Worm (Caenorhabditis elegans) whole organism, L1 larva: Measurements from ENCODE around the gene T08G5.3.

Source experiments
- C04F5.9 ChIP-seq: sonication (generic microtip); optimal IDR thresholded peaks from 2 replicates; lab custom pipeline; 2016; ENCODE audit warnings: missing genetic modification characterization, missing compliant biosample characterization
- C34B4.2 ChIP-seq: sonication (generic microtip); optimal IDR thresholded peaks from 2 replicates; lab custom pipeline; 2017; ENCODE audit warnings: mild to moderate bottlenecking, missing genetic modification characterization, missing compliant biosample characterization
- Y116A8C.19 ChIP-seq: sonication (generic microtip); optimal IDR thresholded peaks from 2 replicates; lab custom pipeline; 2016; ENCODE audit warnings: missing compliant biosample characterization, missing genetic modification characterization, borderline replicate concordance
- aha-1 ChIP-seq: fragments of 150-350 bp; optimal IDR thresholded peaks from 2 replicates; lab custom pipeline; 2014; ENCODE audit warnings: missing biosample characterization, missing genetic modification characterization
- aly-2 ChIP-seq: fragments of 150-350 bp; optimal IDR thresholded peaks from 2 replicates; lab custom pipeline; 2014; ENCODE audit warnings: missing biosample characterization, missing genetic modification characterization
- blmp-1 ChIP-seq: fragments of 150-350 bp; optimal IDR thresholded peaks from 2 replicates; lab custom pipeline; 2014; ENCODE audit warnings: missing biosample characterization, missing genetic modification characterization
- ceh-63 ChIP-seq: fragments of 200-800 bp; sonication (Bioruptor generic); optimal IDR thresholded peaks from 2 replicates; lab custom pipeline; 2018; ENCODE audit warnings: mild to moderate bottlenecking, missing genetic modification characterization, missing compliant biosample characterization
- ceh-82 ChIP-seq, 3 experiments: fragments of 150-350 bp in 1 of 3; sonication (generic microtip) in 2 of 3; optimal IDR thresholded peaks; 2 replicates each; lab custom pipeline; 2014 to 2017; ENCODE audit warnings: missing biosample characterization in 3 of 3, missing genetic modification characterization in 3 of 3
- ceh-90 ChIP-seq: sonication (generic microtip); optimal IDR thresholded peaks from 2 replicates; lab custom pipeline; 2016; ENCODE audit warnings: missing genetic modification characterization, missing compliant biosample characterization
- ces-1 ChIP-seq: fragments of 150-350 bp; optimal IDR thresholded peaks from 2 replicates; lab custom pipeline; 2014; ENCODE audit warnings: missing biosample characterization, missing genetic modification reagents, missing genetic modification characterization
- dsc-1 ChIP-seq: sonication (generic microtip); optimal IDR thresholded peaks from 2 replicates; lab custom pipeline; 2016; ENCODE audit warnings: mild to moderate bottlenecking, missing genetic modification characterization, missing compliant biosample characterization
- efl-1 ChIP-seq, 4 experiments: fragments of 150-350 bp; optimal IDR thresholded peaks in 3 of 4; peaks in 1 of 4; 1 replicate in 1 of 4; 2 replicates in 3 of 4; lab custom pipeline; 2014; ENCODE audit warnings: missing biosample characterization in 2 of 4, missing genetic modification characterization in 2 of 4, missing genetic modification reagents in 2 of 4
- egl-27 ChIP-seq, 2 experiments: fragments of 150-350 bp in 1 of 2; sonication (generic microtip); optimal IDR thresholded peaks; 3 replicates each; lab custom pipeline; 2017 to 2018; ENCODE audit warnings: missing biosample characterization in 2 of 2, missing genetic modification characterization in 2 of 2, missing genetic modification reagents in 2 of 2
- ets-5 ChIP-seq: fragments of 200-800 bp; sonication (Bioruptor generic); IDR thresholded peaks from 2 replicates; pipeline ENCODE4 v1.3.6; 2022; ENCODE audit warnings: missing genetic modification characterization, missing compliant biosample characterization
- fkh-10 ChIP-seq: sonication (generic microtip); optimal IDR thresholded peaks from 2 replicates; lab custom pipeline; 2017; ENCODE audit warnings: missing biosample characterization, missing genetic modification reagents, missing genetic modification characterization
- fkh-4 ChIP-seq: sonication (generic microtip); optimal IDR thresholded peaks from 2 replicates; lab custom pipeline; 2016; ENCODE audit warnings: missing compliant biosample characterization, missing genetic modification characterization, borderline replicate concordance
- fkh-8 ChIP-seq: sonication (generic microtip); optimal IDR thresholded peaks from 2 replicates; lab custom pipeline; 2016; ENCODE audit warnings: mild to moderate bottlenecking, missing genetic modification characterization, missing compliant biosample characterization
- grh-1 ChIP-seq: fragments of 200-800 bp; sonication (Bioruptor generic); IDR thresholded peaks from 2 replicates; pipeline ENCODE4 v1.3.6; 2022; ENCODE audit warnings: missing genetic modification reagents, missing genetic modification characterization, missing compliant biosample characterization
- hlh-4 ChIP-seq: sonication (generic microtip); optimal IDR thresholded peaks from 2 replicates; lab custom pipeline; 2016; ENCODE audit warnings: mild to moderate bottlenecking, missing genetic modification characterization, missing compliant biosample characterization
- hpl-2 ChIP-seq: fragments of 150-350 bp; optimal IDR thresholded peaks from 2 replicates; lab custom pipeline; 2014; ENCODE audit warnings: missing biosample characterization, missing genetic modification reagents, missing genetic modification characterization
- irx-1 ChIP-seq: sonication (generic microtip); optimal IDR thresholded peaks from 2 replicates; lab custom pipeline; 2016; ENCODE audit warnings: missing genetic modification characterization, missing compliant biosample characterization
- isw-1 ChIP-seq: fragments of 200-800 bp; sonication (Bioruptor generic); IDR thresholded peaks from 2 replicates; pipeline ENCODE4 v1.3.6; 2022; ENCODE audit warnings: missing genetic modification characterization, missing compliant biosample characterization
- jun-1 ChIP-seq: fragments of 150-350 bp; optimal IDR thresholded peaks from 2 replicates; lab custom pipeline; 2014; ENCODE audit warnings: missing biosample characterization, missing genetic modification reagents, missing genetic modification characterization
- lin-14 ChIP-seq: fragments of 200-800 bp; sonication (Bioruptor generic); optimal IDR thresholded peaks from 2 replicates; lab custom pipeline; 2018; ENCODE audit warnings: mild to moderate bottlenecking, missing genetic modification characterization, moderate library complexity, missing compliant biosample characterization
- lin-15B ChIP-seq: fragments of 150-350 bp; sonication (generic microtip); optimal IDR thresholded peaks from 3 replicates; lab custom pipeline; 2014; ENCODE audit warnings: missing biosample characterization, missing genetic modification characterization
- lin-35 ChIP-seq, 2 experiments: fragments of 150-350 bp; optimal IDR thresholded peaks; 2 replicates each; lab custom pipeline; 2014; ENCODE audit warnings: missing biosample characterization in 2 of 2, missing genetic modification characterization in 2 of 2, missing genetic modification reagents in 2 of 2
- lsy-2 ChIP-seq, 2 experiments: fragments of 150-350 bp; optimal IDR thresholded peaks; 2 replicates each; lab custom pipeline; 2014; ENCODE audit warnings: missing biosample characterization in 2 of 2, missing genetic modification characterization in 2 of 2
- mdl-1 ChIP-seq, 2 experiments: fragments of 150-350 bp; optimal IDR thresholded peaks; 2 replicates each; lab custom pipeline; 2014 to 2017; ENCODE audit warnings: missing biosample characterization in 2 of 2, missing genetic modification characterization in 2 of 2, inconsistent platforms in 1 of 2
- mef-2 ChIP-seq: fragments of 150-350 bp; optimal IDR thresholded peaks from 2 replicates; lab custom pipeline; 2014; ENCODE audit warnings: missing biosample characterization, missing genetic modification characterization
- mep-1 ChIP-seq: fragments of 150-350 bp; optimal IDR thresholded peaks from 2 replicates; lab custom pipeline; 2014; ENCODE audit warnings: missing biosample characterization, missing genetic modification characterization
- nhr-19 ChIP-seq: fragments of 200-800 bp; sonication (Bioruptor generic); conservative IDR thresholded peaks from 2 replicates; pipeline ENCODE4 v1.3.6; 2022; ENCODE audit warnings: missing genetic modification characterization, missing compliant biosample characterization
- nhr-20 ChIP-seq: sonication (generic microtip); optimal IDR thresholded peaks from 2 replicates; lab custom pipeline; 2016; ENCODE audit warnings: mild to moderate bottlenecking, missing genetic modification characterization, missing compliant biosample characterization
- nhr-28 ChIP-seq: fragments of 150-350 bp; optimal IDR thresholded peaks from 2 replicates; lab custom pipeline; 2014; ENCODE audit warnings: missing biosample characterization, missing genetic modification characterization
- nhr-47 ChIP-seq: sonication (generic microtip); optimal IDR thresholded peaks from 2 replicates; lab custom pipeline; 2016; ENCODE audit warnings: mild to moderate bottlenecking, missing genetic modification characterization, moderate library complexity, missing compliant biosample characterization
- nhr-71 ChIP-seq: sonication (generic microtip); optimal IDR thresholded peaks from 2 replicates; lab custom pipeline; 2016; ENCODE audit warnings: mild to moderate bottlenecking, missing genetic modification characterization, moderate library complexity, missing compliant biosample characterization
- nhr-77 ChIP-seq: fragments of 150-350 bp; optimal IDR thresholded peaks from 2 replicates; lab custom pipeline; 2014; ENCODE audit warnings: missing biosample characterization, missing genetic modification characterization
- nhr-85 ChIP-seq: sonication (generic microtip); peaks from one replicate; lab custom pipeline; 2016; ENCODE audit warnings: missing genetic modification characterization, inconsistent platforms, missing compliant biosample characterization
- rnt-1 ChIP-seq: sonication (generic microtip); optimal IDR thresholded peaks from 2 replicates; lab custom pipeline; 2016; ENCODE audit warnings: mild to moderate bottlenecking, missing genetic modification characterization, moderate library complexity, missing compliant biosample characterization
- snpc-4 ChIP-seq: fragments of 150-350 bp; optimal IDR thresholded peaks from 2 replicates; lab custom pipeline; 2014; ENCODE audit warnings: missing biosample characterization, missing genetic modification characterization
- snu-23 ChIP-seq: sonication (generic microtip); optimal IDR thresholded peaks from 2 replicates; lab custom pipeline; 2016; ENCODE audit warnings: missing genetic modification characterization, missing compliant biosample characterization
- sox-4 ChIP-seq: sonication (generic microtip); optimal IDR thresholded peaks from 2 replicates; lab custom pipeline; 2016; ENCODE audit warnings: missing genetic modification characterization, missing compliant biosample characterization
- sptf-1 ChIP-seq: fragments of 150-350 bp; optimal IDR thresholded peaks from 2 replicates; lab custom pipeline; 2014; ENCODE audit warnings: missing biosample characterization, missing genetic modification characterization
- sup-37 ChIP-seq: fragments of 200-800 bp; sonication (Bioruptor generic); optimal IDR thresholded peaks from 2 replicates; lab custom pipeline; 2018; ENCODE audit warnings: mild to moderate bottlenecking, missing genetic modification characterization, missing compliant biosample characterization
- swsn-7 ChIP-seq: sonication (generic microtip); optimal IDR thresholded peaks from 2 replicates; lab custom pipeline; 2016; ENCODE audit warnings: missing genetic modification characterization, missing compliant biosample characterization
- unc-130 ChIP-seq: fragments of 150-350 bp; optimal IDR thresholded peaks from 2 replicates; lab custom pipeline; 2017; ENCODE audit warnings: missing biosample characterization, missing genetic modification characterization, inconsistent platforms
- unc-98 ChIP-seq: fragments of 200-800 bp; sonication (Bioruptor generic); IDR thresholded peaks from 2 replicates; pipeline ENCODE4 v1.3.6; 2022; ENCODE audit warnings: missing genetic modification characterization, missing compliant biosample characterization
- zip-4 ChIP-seq: fragments of 200-800 bp; sonication (Bioruptor generic); optimal IDR thresholded peaks from 2 replicates; lab custom pipeline; 2018; ENCODE audit warnings: mild to moderate bottlenecking, missing genetic modification characterization, moderate library complexity, missing compliant biosample characterization
- ztf-4 ChIP-seq: fragments of 150-350 bp; optimal IDR thresholded peaks from 2 replicates; lab custom pipeline; 2014; ENCODE audit warnings: missing biosample characterization, missing genetic modification characterization

T08G5.3 gene

ce11 chrV:14002402-14002801 is 24.9 kb downstream of the T08G5.3 start:
- TF ChIP-seq Y116A8C.19, result no peak
- peak; percentile 23 for TF ChIP-seq nhr-85 (tag; lab: Kevin White, UChicago)
- TF ChIP-seq dsc-1 (tag; lab: Kevin White, UChicago), result peak; percentile 45
- no peak for TF ChIP-seq fkh-4 (tag; lab: Kevin White, UChicago)
- peak; percentile 74 for TF ChIP-seq blmp-1 (tag; lab: Kevin White, UChicago)
- TF ChIP-seq mep-1 (tag; lab: Kevin White, UChicago), result peak; percentile 37
- TF ChIP-seq aly-2 (tag; lab: Kevin White, UChicago), result no peak
- TF ChIP-seq swsn-7, result peak; percentile 2
- TF ChIP-seq C04F5.9 (tag; lab: Kevin White, UChicago), result no peak
- TF ChIP-seq jun-1 (tag; lab: Kevin White, UChicago), result no peak
- peak; percentile 18 for TF ChIP-seq nhr-20 (tag; lab: Kevin White, UChicago)
- peak; percentile 7 for TF ChIP-seq nhr-47 (tag; lab: Kevin White, UChicago)
- TF ChIP-seq snu-23 (GFP tag; lab: Kevin White, UChicago), result peak; percentile 53
- TF ChIP-seq lsy-2 (tag; optimal IDR thresholded peaks at IDR 0.05; lab: Kevin White, UChicago), result peak in 1 of 2 experiments; percentile 17
- no peak for TF ChIP-seq hlh-4 (tag; lab: Kevin White, UChicago)
- no peak for TF ChIP-seq fkh-10
- TF ChIP-seq lin-35 (GFP tag; optimal IDR thresholded peaks at IDR 0.05; lab: Kevin White, UChicago), result peak in 1 of 2 experiments; percentile 42
- no peak for TF ChIP-seq nhr-28 (tag; lab: Kevin White, UChicago)
- peak; percentile 23 to 36 for TF ChIP-seq efl-1 (optimal IDR thresholded peaks at IDR 0.05; lab: Kevin White, UChicago)
- TF ChIP-seq efl-1 (GFP tag; optimal IDR thresholded peaks at IDR 0.05 in 1 of 2; lab: Kevin White, UChicago), result peak in 1 of 2 experiments; percentile 92
- peak; percentile 42 for TF ChIP-seq rnt-1
- TF ChIP-seq ceh-90 (tag; lab: Kevin White, UChicago), result no peak
- TF ChIP-seq nhr-77, result no peak
- peak; percentile 40 for TF ChIP-seq lin-14 (GFP tag; lab: Kevin White, UChicago)
- TF ChIP-seq mdl-1 (tag; optimal IDR thresholded peaks at IDR 0.05; lab: Kevin White, UChicago), result peak in 1 of 2 experiments; percentile 0
- no peak for TF ChIP-seq lin-15B (tag; lab: Kevin White, UChicago)
- TF ChIP-seq fkh-8, result no peak
- TF ChIP-seq zip-4 (GFP tag; lab: Kevin White, UChicago), result no peak
- peak; percentile 32 for TF ChIP-seq nhr-71 (tag; lab: Kevin White, UChicago)
- TF ChIP-seq unc-130, result peak; percentile 8

ce11 chrV:14001929-14002328 is 25.4 kb downstream of the T08G5.3 start:
- TF ChIP-seq aha-1 (tag; lab: Kevin White, UChicago), result no peak
- no peak for TF ChIP-seq ceh-63
- no peak for TF ChIP-seq lsy-2 (tag; optimal IDR thresholded peaks at IDR 0.05; lab: Kevin White, UChicago)
- TF ChIP-seq hpl-2, result no peak
- TF ChIP-seq sox-4 (tag; lab: Kevin White, UChicago), result no peak
- no peak for TF ChIP-seq nhr-85 (tag; lab: Kevin White, UChicago)
- no peak for TF ChIP-seq aly-2 (tag; lab: Kevin White, UChicago)
- TF ChIP-seq nhr-28 (tag; lab: Kevin White, UChicago), result no peak
- no peak for TF ChIP-seq unc-130
- TF ChIP-seq irx-1 (tag; lab: Kevin White, UChicago), result no peak
- no peak for TF ChIP-seq snpc-4
- no peak for TF ChIP-seq sup-37 (GFP tag; lab: Kevin White, UChicago)
- no peak for TF ChIP-seq nhr-77
- no peak for TF ChIP-seq grh-1 (GFP tag; lab: Robert Waterston, UW)
- TF ChIP-seq mef-2 (tag; lab: Kevin White, UChicago), result no peak
- TF ChIP-seq ztf-4 (tag; lab: Kevin White, UChicago), result no peak
- TF ChIP-seq sptf-1 (tag; lab: Kevin White, UChicago), result no peak
- no peak for TF ChIP-seq rnt-1
- peak; percentile 18 for TF ChIP-seq fkh-10
- TF ChIP-seq C34B4.2 (tag; lab: Kevin White, UChicago), result no peak
- TF ChIP-seq Y116A8C.19, result no peak
- no peak for TF ChIP-seq egl-27 (tag; optimal IDR thresholded peaks at IDR 0.05; lab: Kevin White, UChicago)
- peak in 1 of 3 experiments; percentile 1 for TF ChIP-seq ceh-82 (tag; optimal IDR thresholded peaks at IDR 0.05; lab: Kevin White, UChicago)
- no peak for TF ChIP-seq unc-98 (GFP tag; lab: Robert Waterston, UW)
- TF ChIP-seq lin-14 (GFP tag; lab: Kevin White, UChicago), result peak; percentile 22
- TF ChIP-seq isw-1 (GFP tag; lab: Robert Waterston, UW), result no peak
- TF ChIP-seq efl-1 (optimal IDR thresholded peaks at IDR 0.05; lab: Kevin White, UChicago), result no peak
- peak in 1 of 2 experiments; percentile 56 for TF ChIP-seq efl-1 (GFP tag; optimal IDR thresholded peaks at IDR 0.05 in 1 of 2; lab: Kevin White, UChicago)
- no peak for TF ChIP-seq dsc-1 (tag; lab: Kevin White, UChicago)
- no peak for TF ChIP-seq nhr-19
- TF ChIP-seq ces-1 (GFP tag; lab: Kevin White, UChicago), result no peak
- TF ChIP-seq nhr-20 (tag; lab: Kevin White, UChicago), result no peak
- TF ChIP-seq ets-5 (GFP tag; lab: Robert Waterston, UW), result no peak
